Fruit fly (Drosophila melanogaster): ENCODE results near the gene CG31055.

DNA sequence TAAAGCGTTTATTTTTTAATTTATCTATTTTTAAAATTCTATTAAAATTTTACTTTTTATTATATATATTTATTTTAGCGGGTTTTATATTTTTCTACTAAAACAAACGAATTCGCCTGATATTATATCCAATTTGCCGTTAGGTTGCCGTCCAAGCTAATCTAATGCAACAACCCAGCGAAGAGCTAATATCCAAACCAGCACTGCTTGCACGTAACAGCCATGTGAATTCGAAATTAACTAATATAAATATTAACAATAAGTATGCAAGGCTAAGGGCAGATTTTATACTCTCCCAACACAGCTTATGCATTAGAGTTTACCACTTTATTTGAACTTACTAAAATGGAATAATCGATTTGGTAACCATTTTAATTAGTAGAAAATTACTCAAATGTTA lies 36.2 kb downstream of the CG31055 start:
- no peak for TF ChIP-seq Dfd (GFP tag; optimal IDR thresholded peaks at IDR 0.05)
- TF ChIP-seq dmrt93B (GFP tag; optimal IDR thresholded peaks at IDR 0.05) = no peak
- TF ChIP-seq lola (GFP tag; optimal IDR thresholded peaks at IDR 0.05) = no peak
- no peak for TF ChIP-seq woc (GFP tag; optimal IDR thresholded peaks at IDR 0.05)
- TF ChIP-seq Mio (GFP tag; optimal IDR thresholded peaks at IDR 0.05) = no peak
